Worm (Caenorhabditis elegans): ENCODE results near the gene mdmh-35.

Gene mdmh-35

DNA sequence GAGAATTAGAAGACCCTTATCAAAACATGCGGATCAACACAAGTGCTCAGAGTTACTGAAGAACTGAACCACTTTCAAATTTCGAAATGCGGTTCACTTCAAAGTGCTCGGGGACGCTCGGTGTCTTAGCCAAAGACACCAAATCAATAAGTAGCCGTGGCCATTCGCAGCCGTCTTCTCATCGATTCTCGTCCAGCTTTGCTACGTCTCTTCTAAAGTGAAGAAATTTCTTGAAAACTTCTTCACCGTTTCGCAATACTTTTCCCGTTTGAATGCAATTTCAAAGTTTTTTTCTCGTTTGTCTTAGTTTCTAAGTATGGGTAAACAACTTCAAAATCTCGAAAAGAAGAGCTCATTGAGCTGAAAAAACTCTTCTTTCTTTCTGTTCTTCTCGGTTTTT is 29.4 kb upstream of the mdmh-35 start:
- peak; percentile 37 for TF ChIP-seq ceh-28 (tag; optimal IDR thresholded peaks at IDR 0.05)
- TF ChIP-seq Y75B8A.6 (GFP tag; IDR thresholded peaks at IDR 0.05) = no peak
- no peak for TF ChIP-seq egl-43 (GFP tag; IDR thresholded peaks at IDR 0.05)
- peak; percentile 86 for TF ChIP-seq aha-1 (tag)
- peak; percentile 10 for TF ChIP-seq rbr-2 (tag; optimal IDR thresholded peaks at IDR 0.05)
- no peak for TF ChIP-seq sdz-12 (GFP tag; optimal IDR thresholded peaks at IDR 0.05)
- 0 out of 2 replicates have a peak, but pooled peaks have one; percentile 35 for TF ChIP-seq ctbp-1 (GFP tag; IDR thresholded peaks at IDR 0.05)
- no peak for TF ChIP-seq mdt-29 (GFP tag; IDR thresholded peaks at IDR 0.05)
- no peak for TF ChIP-seq daf-19 (GFP tag; conservative IDR thresholded peaks at IDR 0.05)
- TF ChIP-seq nhr-11 (tag; optimal IDR thresholded peaks at IDR 0.05) = peak; percentile 1
- peak; percentile 10 for TF ChIP-seq mes-2 (tag; optimal IDR thresholded peaks at IDR 0.05; ENCODE audit: poor library complexity, severe bottlenecking)
- TF ChIP-seq arid-1 (GFP tag; conservative IDR thresholded peaks at IDR 0.05) = no peak
- TF ChIP-seq nhr-6 (tag; optimal IDR thresholded peaks at IDR 0.05) = no peak
- TF ChIP-seq ces-1 (GFP tag; optimal IDR thresholded peaks at IDR 0.05) = no peak
- TF ChIP-seq lsy-2 (tag; optimal IDR thresholded peaks at IDR 0.05) = peak; percentile 26 to 53
- no peak for TF ChIP-seq mdl-1 (tag; optimal IDR thresholded peaks at IDR 0.05)
- peak; percentile 3 for TF ChIP-seq hlh-30 (tag; optimal IDR thresholded peaks at IDR 0.05; ENCODE audit: insufficient read depth)

DNA sequence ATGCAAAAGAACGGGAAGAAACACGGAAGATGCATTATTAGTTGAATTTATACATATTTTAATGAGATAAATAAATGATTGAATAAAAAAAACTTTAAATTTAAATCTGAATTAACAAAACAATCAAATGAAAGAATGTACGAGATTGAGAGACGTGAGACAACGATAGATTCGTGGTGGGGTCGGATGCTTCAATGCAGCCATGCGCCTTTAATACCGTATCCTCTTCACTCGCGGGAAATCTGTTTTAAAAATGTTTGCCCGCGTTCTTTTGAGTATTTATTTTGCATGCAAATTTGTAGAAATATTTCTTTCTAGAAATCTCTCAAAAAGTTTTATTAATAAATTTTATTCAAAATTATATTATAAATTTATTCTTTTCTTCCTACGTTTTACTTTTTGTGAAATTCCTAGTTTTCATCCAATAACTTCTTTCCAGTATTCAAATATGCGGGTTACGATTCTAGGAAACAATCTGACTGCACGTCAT is 24.9 kb upstream of the mdmh-35 start, which contains the start of gene perm-1:
TSS of gene perm-1 (plus strand) at position 440 of the 490 bp plus-strand sequence.
- TF ChIP-seq daf-19 (GFP tag; conservative IDR thresholded peaks at IDR 0.05) = no peak
- no peak for TF ChIP-seq T20F7.1 (GFP tag; optimal IDR thresholded peaks at IDR 0.05)
- TF ChIP-seq php-3 (GFP tag; IDR thresholded peaks at IDR 0.05) = no peak
- TF ChIP-seq nhr-25 (tag; optimal IDR thresholded peaks at IDR 0.05; ENCODE audit: borderline replicate concordance, insufficient read depth) = no peak
- peak; percentile 67 for TF ChIP-seq F49E8.2 (tag; optimal IDR thresholded peaks at IDR 0.05; ENCODE audit: borderline replicate concordance)
- no peak for TF ChIP-seq jun-1 (tag; optimal IDR thresholded peaks at IDR 0.05)
- TF ChIP-seq snpc-1.2 (GFP tag; IDR thresholded peaks at IDR 0.05) = peak; percentile 60; the same call in 1 of the 2 replicates
- TF ChIP-seq lin-29 (GFP tag; IDR thresholded peaks at IDR 0.05) = no peak
- TF ChIP-seq lsy-2 (tag; optimal IDR thresholded peaks at IDR 0.05) = peak in 1 of 2 experiments; percentile 69
- peak; percentile 79 for TF ChIP-seq Y48G9A.11 (GFP tag; IDR thresholded peaks at IDR 0.05)
- TF ChIP-seq fos-1 (tag; optimal IDR thresholded peaks at IDR 0.05) = no peak
- no peak for TF ChIP-seq aly-2 (tag; optimal IDR thresholded peaks at IDR 0.05)
- no peak for TF ChIP-seq lin-39 (tag; optimal IDR thresholded peaks at IDR 0.05)
- no peak for TF ChIP-seq zfp-3 (GFP tag; conservative IDR thresholded peaks at IDR 0.05)
- TF ChIP-seq nhr-10 (tag; optimal IDR thresholded peaks at IDR 0.05) = no peak
- peak; percentile 69 for TF ChIP-seq lin-38 (GFP tag; IDR thresholded peaks at IDR 0.05)
- TF ChIP-seq hmg-1.1 (GFP tag; IDR thresholded peaks at IDR 0.05) = no peak
- peak; percentile 75 for TF ChIP-seq unc-130 (GFP tag; optimal IDR thresholded peaks at IDR 0.05)
- TF ChIP-seq tag-97 (GFP tag; IDR thresholded peaks at IDR 0.05) = no peak
- TF ChIP-seq nhr-6 (tag; optimal IDR thresholded peaks at IDR 0.05) = no peak

DNA sequence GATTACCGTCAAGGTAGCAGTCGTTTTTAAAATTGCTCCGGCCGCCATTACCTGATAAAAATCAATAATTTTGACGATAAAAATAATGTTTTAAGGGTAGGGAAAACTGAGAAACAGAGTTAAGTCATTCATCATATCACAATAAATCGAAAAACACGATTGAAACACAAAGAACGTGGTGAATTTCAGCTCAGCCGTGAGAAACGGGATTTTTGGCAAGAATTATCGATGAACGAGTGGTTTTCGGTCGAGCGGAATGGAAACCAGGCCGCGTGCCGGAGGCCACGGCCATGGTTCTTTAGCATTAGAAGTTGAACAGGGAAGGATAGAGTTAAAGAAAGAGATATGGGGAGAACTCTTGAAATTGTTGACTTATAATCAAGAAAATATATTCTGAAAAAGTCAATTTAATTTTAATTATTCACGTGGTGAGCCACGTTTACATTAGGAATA is 23.8 kb upstream of the mdmh-35 start, which contains the start of the genes vha-4 and T01H3.5:
TSS of gene vha-4 (minus strand) at position 51 of the 453 bp plus-strand sequence.
TSS of gene T01H3.5 (plus strand) at position 351 of the 453 bp plus-strand sequence.
- TF ChIP-seq mdl-1 (tag; optimal IDR thresholded peaks at IDR 0.05) = no peak
- TF ChIP-seq nhr-11 (tag; optimal IDR thresholded peaks at IDR 0.05) = no peak
- TF ChIP-seq zfp-2 (tag; optimal IDR thresholded peaks at IDR 0.05) = no peak
- TF ChIP-seq snpc-4 (tag; optimal IDR thresholded peaks at IDR 0.05) = no peak
- TF ChIP-seq daf-12 (tag; optimal IDR thresholded peaks at IDR 0.05) = no peak
- no peak for TF ChIP-seq Y5F2A.4 (GFP tag; optimal IDR thresholded peaks at IDR 0.05)
- peak; percentile 70 for TF ChIP-seq mes-2 (tag; optimal IDR thresholded peaks at IDR 0.05; ENCODE audit: poor library complexity, severe bottlenecking)
- TF ChIP-seq ama-1 (optimal IDR thresholded peaks at IDR 0.05) = peak; percentile 44
- TF ChIP-seq egl-43 (GFP tag; IDR thresholded peaks at IDR 0.05) = no peak
- TF ChIP-seq lin-13 (GFP tag; optimal IDR thresholded peaks at IDR 0.05) = no peak
- TF ChIP-seq lin-15B (tag; optimal IDR thresholded peaks at IDR 0.05) = no peak
- TF ChIP-seq zip-11 (GFP tag; IDR thresholded peaks at IDR 0.05) = no peak
- TF ChIP-seq lin-1 (GFP tag; IDR thresholded peaks at IDR 0.05) = no peak
- TF ChIP-seq lin-38 (GFP tag; IDR thresholded peaks at IDR 0.05) = peak; percentile 29; the same call in 1 of the 2 replicates
- peak; percentile 8 for TF ChIP-seq nhr-28 (tag; optimal IDR thresholded peaks at IDR 0.05)
- no peak for TF ChIP-seq nhr-102 (tag; optimal IDR thresholded peaks at IDR 0.05)
- no peak for TF ChIP-seq hlh-30 (tag; optimal IDR thresholded peaks at IDR 0.05; ENCODE audit: insufficient read depth)
- TF ChIP-seq nhr-42 (GFP tag; IDR thresholded peaks at IDR 0.05) = no peak
- TF ChIP-seq nhr-77 (tag; optimal IDR thresholded peaks at IDR 0.05) = peak; percentile 9
- peak in 1 of 2 experiments; percentile 16 for TF ChIP-seq hif-1 (tag; optimal IDR thresholded peaks at IDR 0.05)

Data from whole organism, L4 larva.